Fruit fly (Drosophila melanogaster) whole organism, embryonic: Measurements from ENCODE around the gene PCNA2.
A peak's percentile ranks its signal among the peaks of the same experiment; 100 is the strongest.

Experiments used
- CG10321 ChIP-seq: fragments of 200-800 bp; sonication (Bioruptor generic); IDR thresholded peaks from 2 replicates; pipeline ENCODE4 v1.3.6; 2022; ENCODE audit warnings: missing biosample characterization, missing genetic modification characterization
- CG14965 ChIP-seq: fragments of 200-800 bp; sonication (Bioruptor generic); optimal IDR thresholded peaks from 2 replicates; lab custom pipeline; 2016; ENCODE audit warnings: missing biosample characterization, missing genetic modification characterization, borderline replicate concordance
- Ptx1 ChIP-seq: fragments of 200-800 bp; sonication (Bioruptor generic); IDR thresholded peaks from 2 replicates; pipeline ENCODE4 v1.3.6; 2022; ENCODE audit warnings: missing biosample characterization, missing genetic modification characterization
- cato ChIP-seq: fragments of 200-800 bp; sonication (Bioruptor generic); optimal IDR thresholded peaks from 2 replicates; lab custom pipeline; 2016; ENCODE audit warnings: missing biosample characterization, missing genetic modification characterization, borderline replicate concordance
- ewg ChIP-seq: fragments of 200-800 bp; sonication (Bioruptor generic); optimal IDR thresholded peaks from 3 replicates; lab custom pipeline; 2017; ENCODE audit warnings: mild to moderate bottlenecking, missing biosample characterization, missing genetic modification reagents, missing genetic modification characterization

- TF ChIP-seq Ptx1 = no peak
- TF ChIP-seq ewg (GFP tag; lab: Kevin White, UChicago) = peak; percentile 74
- no peak for TF ChIP-seq CG14965 (GFP tag; lab: Kevin White, UChicago)
- TF ChIP-seq CG10321 (GFP tag; lab: Robert Waterston, UW) = peak; percentile 27; the same call in 1 of the 2 replicates
- TF ChIP-seq cato = no peak
Observed at dm6 chr2L:19571574-19572495, 12.0 kb downstream of the PCNA2 start.
